Fruit fly (Drosophila melanogaster): ENCODE measurements around the gene galene.
"Not testable (repeated sequence)": the region's sequence is repeated elsewhere in the genome, so short reads cannot be mapped to it uniquely, and the experiment has no call there.

DNA sequence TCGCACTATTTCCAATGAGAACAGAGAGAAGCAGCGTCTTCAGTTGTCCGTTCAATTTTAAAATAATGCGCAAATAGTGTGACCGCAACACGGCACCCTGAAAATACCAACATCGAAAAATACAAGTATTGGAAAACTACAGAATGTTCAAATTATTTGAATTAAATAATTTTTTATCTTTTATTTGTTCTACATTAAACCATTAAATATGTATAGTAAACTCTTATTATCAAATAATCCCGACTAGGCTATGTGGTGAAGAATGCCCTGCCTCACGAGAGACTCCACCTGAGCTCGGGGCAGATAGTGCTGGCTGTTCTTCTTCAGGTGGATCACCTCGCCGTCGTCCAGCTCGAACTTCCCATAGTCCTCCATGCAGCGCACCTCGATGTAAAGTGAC, 11.3 kb downstream of the galene start, which contains the start of gene CG32318:
- TF ChIP-seq psq, h (optimal IDR thresholded peaks at IDR 0.05): not testable (repeated sequence)
